Fruit fly (Drosophila melanogaster): ENCODE measurements around the gene CG3348.

DNA sequence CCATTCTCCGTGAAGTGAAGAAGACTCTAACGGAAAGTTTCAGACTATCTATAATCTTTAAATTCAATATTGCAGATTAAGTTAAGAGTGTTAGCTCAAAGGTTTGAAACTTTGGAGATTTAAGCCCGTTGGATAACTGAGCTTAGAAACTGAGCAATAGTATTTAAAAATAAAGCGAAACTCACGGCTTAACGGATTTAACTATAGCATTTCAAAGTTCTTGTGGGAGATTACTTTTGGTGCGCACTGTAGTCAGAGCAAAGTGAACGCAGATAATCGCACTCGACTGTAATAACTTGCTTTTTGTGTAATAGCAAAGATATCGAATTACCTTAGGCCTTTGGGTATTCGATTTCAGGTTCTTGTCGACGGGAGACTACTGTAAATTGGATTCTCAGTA lies 9.7 kb downstream of the CG3348 start, which contains the start of gene mrt:
- TF ChIP-seq psq (optimal IDR thresholded peaks at IDR 0.05) = no peak
- TF ChIP-seq usp (GFP tag; optimal IDR thresholded peaks at IDR 0.05) = no peak
- TF ChIP-seq Dll (optimal IDR thresholded peaks at IDR 0.05) = no peak

All from whole organism.